Fruit fly (Drosophila melanogaster): ENCODE measurements around the gene CG43218.

Gene CG43218

DNA sequence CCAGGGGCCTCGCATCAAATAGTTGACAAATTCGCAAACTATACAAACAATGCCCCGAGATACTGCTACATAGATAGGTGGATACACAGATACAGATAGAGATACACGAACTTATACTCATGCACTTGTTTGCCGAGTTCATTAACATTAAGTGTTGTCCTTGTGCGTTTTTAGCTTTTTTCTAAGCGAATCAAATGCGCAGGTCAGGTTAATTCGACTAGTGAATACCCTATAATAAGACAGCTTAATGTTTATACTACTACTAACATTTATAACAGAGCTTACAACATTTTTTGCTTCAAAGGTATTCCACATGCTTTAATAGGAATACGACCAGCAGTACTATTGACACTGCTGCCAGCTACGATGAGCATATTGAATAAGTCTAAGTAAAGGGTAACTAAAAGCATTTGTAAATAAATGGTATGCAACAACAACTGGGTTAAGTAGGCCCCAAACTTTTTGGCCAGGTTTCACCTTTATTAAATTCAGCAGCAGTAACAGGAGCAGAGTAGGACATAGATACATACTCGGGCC, 16.3 kb upstream of the CG43218 start:
- TF ChIP-seq CG17801 (GFP tag; optimal IDR thresholded peaks at IDR 0.05; ENCODE audit: partially characterized antibody), result no peak

DNA sequence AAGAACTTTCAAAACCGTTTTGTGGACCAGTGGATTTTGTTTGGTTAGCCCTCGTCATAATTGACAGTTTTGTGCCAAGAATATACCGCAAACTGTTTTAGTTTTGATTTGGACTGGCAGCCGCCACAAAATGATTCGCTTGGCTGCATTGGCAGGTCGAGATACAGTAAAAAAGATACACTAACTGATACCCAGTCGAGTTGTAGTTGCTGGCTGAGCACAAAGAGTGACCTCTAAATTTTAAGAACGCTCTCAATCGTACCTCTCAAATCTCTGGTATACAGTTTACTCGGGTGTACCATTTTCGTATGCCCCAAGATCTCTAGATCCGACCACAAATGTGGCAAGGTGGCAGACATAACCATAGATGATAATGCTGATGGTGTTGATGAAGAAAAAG, 14.9 kb upstream of the CG43218 start:
- TF ChIP-seq CG17801 (GFP tag; optimal IDR thresholded peaks at IDR 0.05; ENCODE audit: partially characterized antibody), result no peak

DNA sequence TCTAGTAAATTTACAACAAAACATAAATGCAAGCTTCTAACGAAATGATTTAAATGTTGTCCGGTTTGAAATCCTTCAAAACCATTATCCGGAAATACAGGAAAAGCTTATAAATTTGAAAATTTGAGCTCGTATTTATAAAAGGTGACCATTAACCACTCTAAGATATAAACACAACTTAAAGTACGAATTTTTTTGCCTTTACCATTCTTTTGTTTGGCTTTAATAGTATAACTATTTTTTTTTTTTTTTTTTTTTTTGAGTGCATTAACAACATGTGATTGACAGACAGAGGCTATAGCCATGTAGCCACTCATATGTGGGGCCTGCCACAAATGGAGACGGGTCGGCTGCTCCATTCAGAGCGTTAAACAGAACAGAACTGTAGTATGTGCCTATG, 14.4 kb upstream of the CG43218 start:
- no peak for TF ChIP-seq CG17801 (GFP tag; optimal IDR thresholded peaks at IDR 0.05; ENCODE audit: partially characterized antibody)

DNA sequence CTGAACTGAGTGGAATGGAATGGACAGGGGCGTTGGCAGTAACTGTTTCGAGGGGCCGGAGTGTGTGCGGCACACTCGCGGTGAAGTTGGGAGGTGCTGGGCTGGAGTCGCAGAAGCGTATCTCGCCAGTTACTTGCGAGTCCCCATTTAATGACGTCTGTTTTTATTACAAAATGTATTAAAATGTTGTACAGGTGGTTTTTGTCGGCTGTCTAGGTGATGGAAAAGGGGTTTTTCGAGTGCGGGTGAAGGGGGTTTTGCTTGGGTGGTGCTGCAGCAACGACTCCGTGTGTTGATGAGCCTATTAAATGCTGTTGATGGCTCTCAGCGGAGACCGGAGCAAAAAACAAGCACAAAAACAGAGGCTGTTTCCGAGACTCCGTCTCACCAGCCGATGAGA, 6.4 kb upstream of the CG43218 start:
- no peak for TF ChIP-seq CG17801 (GFP tag; optimal IDR thresholded peaks at IDR 0.05; ENCODE audit: partially characterized antibody)

DNA sequence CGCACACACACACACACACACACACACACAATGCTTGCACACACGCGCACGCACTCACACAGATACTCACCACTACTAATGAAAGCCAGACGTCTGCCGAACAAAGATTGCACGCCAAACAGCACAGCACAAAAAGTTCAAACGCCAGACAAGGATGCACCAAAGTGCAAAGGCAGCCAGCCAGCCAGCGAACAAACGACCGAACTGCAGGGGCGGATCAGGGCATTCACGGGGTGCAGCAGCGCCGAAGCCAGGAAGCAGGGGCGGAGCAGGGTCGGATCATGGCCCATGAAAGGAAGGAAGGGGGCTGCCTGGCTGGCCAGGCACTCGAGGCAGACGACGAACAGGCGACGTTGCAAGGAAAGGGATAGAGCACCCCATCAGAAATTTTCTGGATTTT, 5.3 kb upstream of the CG43218 start:
- TF ChIP-seq CG17801 (GFP tag; optimal IDR thresholded peaks at IDR 0.05; ENCODE audit: partially characterized antibody), result no peak

DNA sequence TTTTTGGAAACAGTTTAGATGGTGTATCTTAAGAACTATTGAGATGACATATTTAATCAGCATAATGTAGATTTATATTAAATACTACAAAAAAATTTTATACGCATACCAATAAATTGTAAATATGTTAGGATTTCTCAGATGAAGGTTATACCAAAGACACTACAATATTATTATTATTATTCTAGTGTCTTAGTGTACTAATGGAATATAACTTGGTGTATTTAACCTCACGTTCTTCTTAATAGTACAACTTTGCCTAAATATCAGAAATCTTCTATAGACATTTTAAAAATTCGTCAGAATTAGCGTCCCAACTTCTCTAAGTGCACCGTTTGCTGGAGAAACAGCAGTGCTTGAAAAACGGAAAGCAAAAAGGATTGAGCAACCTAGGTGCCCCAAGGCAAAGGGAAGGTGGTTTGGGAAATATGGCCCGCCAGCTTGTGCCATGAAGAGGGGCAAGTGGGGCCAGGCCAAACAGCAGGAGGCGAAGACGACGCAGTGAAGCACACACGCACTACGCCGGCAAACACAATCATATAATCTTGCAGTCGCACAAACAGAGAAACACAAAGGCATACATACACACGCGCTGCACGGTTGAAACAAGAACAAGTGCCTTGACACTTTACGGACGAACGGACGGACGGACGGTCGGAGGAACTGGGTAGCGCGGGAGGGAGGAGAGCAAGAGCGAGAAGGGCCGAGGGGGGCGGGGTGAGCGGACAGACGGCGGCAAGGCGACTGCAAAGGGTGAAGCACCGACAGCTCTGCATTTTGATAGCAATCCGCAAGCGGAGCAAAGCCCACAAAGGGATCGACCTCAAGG, 4.7 kb upstream of the CG43218 start:
- no peak for TF ChIP-seq CG17801 (GFP tag; optimal IDR thresholded peaks at IDR 0.05; ENCODE audit: partially characterized antibody)

DNA sequence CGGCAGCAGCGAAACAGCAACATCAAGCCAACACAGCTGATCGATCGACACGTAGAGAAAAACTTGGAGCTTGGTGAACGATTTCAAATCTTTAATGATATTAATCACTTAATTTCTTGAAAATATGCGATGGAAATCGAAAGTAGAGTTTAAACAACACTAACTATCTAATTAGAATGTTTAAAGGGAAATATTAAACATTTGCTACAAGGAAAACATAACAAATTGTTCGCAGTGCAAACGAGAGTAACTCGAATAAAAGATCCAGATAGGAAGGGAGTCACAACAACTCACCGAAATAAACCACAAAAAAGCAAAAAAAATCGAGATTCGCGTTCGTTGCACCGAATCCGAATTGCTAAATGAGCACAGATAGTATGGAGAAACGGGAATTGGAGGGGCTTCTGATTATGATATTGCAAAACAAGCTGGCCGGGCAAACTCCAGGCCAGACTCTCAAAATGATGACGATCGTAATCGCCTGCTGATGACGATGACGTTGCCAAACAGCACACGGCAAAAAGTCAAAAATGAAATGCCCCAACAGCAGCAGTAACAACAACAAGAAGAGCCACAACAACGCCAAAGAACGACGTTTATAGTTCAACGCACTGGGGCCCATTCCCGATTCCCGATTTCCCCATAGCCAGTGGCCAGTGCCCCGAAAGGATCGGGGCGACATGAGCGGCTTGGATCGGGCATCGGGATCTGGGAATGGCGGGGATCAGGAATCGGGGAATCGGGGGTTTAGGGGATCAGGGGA, 3.9 kb upstream of the CG43218 start:
- TF ChIP-seq CG17801 (GFP tag; optimal IDR thresholded peaks at IDR 0.05; ENCODE audit: partially characterized antibody), result no peak

DNA sequence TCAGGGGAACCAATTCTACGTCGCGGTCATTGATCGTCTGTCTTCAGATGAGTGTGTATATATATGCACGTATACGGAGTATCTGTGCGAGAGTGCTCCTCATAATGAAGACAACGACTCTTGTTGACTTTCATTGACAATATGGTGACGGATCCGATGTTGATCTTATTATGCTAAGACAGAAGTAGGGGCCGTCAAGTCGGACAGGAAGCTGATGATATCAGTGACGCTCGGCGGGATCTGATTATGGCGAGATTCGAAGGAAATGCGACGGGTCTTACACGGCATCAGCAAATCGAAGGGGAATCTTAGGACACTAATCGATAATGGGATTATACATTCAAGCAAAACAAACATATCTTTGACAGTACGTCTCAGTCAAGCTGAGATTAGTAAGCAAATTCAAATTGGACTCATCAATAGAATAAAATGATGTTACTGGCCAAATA, 3.3 kb upstream of the CG43218 start:
- no peak for TF ChIP-seq CG17801 (GFP tag; optimal IDR thresholded peaks at IDR 0.05; ENCODE audit: partially characterized antibody)

DNA sequence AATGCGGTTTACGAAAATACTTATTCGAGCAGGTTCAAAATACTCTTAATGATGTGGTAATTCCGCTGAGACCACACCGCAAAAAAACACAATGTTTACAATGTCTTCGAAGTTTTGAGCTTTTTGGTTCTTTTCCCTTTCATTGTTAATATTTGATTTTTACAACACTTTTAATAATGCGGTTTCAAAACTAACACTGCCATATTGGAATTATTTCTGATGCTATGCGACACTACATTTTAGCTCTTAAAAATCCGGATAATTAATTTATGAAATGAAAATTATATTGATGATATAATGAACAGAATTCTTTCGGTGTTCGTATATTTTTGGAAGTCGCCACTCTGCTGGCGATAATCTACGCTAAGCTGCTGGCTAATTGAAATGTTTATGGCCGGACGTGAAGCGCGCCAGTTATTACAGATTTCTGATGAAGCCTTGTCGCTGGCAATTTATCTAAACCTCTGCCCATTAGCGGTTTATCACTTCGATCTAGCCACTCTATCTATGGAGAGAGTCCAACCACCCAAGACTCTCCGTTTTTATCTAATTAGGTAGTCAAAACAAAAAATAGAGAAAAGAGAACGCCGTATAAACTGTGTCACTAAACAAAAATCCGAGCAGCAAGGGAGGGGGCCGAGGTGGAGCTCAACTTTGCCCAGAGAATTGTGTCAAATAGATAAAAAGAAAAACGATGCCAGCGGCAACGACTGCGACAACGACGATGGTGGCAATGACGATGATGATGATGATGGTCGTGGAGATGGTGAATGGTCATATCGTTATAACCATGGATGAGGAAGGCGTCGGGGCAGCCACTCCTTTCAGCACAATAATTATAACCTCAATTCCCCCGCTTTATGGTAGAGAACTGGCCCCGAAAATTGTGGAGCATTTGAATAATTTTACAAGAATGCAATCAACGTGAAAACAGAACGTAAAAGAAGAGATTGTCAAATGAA, 1.5 kb upstream of the CG43218 start:
- no peak for TF ChIP-seq CG17801 (GFP tag; optimal IDR thresholded peaks at IDR 0.05; ENCODE audit: partially characterized antibody)

DNA sequence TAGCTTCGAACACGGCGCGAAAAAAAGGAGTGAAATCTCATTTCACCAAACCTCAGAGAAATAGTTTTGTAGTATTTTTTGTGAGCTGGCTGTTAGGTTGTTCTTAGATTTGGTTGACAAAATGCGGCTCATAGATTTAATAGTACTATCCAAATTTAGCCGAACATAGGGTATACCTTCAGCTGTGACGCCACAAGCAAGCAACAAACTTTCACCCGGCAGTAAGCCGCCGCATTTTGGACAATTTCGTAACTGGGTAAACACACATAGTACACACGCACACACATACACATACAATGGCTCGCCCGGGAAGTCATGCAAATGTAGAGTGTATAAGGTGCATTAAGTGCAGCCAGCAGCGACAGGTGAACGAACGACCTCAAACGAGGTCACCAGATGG, 1.4 kb downstream of the CG43218 start:
- no peak for TF ChIP-seq CG17801 (GFP tag; optimal IDR thresholded peaks at IDR 0.05; ENCODE audit: partially characterized antibody)

DNA sequence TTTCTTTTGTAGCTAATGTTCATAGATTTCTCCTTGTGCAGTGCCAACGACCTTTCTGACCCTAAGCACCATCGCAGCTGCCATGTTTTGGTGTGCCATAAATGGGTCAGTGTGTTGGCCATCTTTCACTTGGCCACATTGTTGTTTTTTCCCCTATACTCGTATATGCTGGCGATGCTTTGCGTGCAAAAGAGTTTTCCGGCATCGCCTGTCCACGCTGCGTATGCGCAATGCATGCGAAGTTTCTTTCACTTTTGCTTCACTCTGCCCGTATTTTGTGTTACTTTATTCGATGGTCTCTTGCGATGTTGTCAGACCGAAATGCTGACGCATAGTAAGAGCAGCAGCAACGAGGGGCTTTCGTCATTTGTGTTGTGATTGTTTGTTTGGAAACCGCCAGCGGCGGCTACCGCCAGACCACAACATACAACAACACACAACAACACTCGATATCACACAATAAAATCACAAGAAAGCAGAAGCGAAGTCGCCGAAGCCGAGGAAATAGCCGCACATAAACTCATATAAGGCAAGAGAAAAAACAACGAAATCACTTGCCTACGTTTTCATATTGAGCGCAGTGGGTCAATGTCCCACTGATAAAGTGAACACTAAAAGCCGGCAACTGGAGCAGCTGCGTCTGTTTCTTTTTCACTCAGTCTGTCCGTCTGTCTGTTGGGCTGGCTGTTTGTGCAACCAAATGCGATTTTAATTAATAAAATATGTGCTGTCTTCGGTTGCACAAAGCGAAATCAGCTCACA, 3.8 kb downstream of the CG43218 start:
- peak; percentile 37 for TF ChIP-seq CG17801 (GFP tag; optimal IDR thresholded peaks at IDR 0.05; ENCODE audit: partially characterized antibody)

DNA sequence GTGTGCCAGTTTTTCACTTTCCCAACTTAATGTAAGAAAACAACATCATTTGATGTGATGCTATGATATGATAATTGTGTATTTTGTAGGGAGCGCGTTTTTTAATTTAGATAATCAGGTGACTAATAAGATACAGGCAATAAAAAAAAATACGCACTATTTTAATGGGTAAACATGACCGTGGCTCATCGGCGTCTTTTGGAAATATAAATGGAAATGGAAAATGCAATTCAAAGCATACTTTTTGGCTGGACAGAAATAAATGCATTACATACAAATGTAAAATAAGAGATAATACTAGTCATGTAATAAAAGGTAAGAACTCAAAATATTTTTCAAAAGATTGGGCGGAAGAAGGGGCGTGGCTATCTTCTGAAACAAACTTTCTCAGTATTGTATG, 4.6 kb downstream of the CG43218 start:
- TF ChIP-seq CG17801 (GFP tag; optimal IDR thresholded peaks at IDR 0.05; ENCODE audit: partially characterized antibody), result no peak

DNA sequence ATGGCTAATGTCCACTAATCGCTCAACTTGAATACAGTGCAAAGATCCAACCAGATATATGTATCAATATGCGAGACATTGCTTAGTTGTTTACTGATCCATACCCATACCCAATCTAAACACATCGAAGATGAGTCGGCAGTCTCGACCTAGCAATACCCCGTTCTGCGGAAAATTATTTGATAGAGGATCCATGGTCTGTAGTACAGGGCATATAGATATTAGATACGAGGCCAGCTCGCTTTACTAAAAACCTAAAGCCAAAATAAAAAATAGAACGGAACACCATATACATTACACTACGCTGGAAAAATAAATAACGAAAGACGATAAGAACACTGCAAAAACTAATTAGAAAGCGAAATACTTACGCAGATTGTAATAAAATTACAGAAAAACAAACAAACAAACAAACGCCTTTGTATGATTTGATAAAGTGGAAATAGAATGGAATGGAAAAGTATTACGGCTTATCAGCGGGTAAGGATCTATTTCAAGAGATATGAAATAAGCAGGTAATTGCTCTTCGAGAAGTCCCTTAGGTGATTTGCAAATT, 8.4 kb downstream of the CG43218 start:
- TF ChIP-seq CG17801 (GFP tag; optimal IDR thresholded peaks at IDR 0.05; ENCODE audit: partially characterized antibody), result no peak

DNA sequence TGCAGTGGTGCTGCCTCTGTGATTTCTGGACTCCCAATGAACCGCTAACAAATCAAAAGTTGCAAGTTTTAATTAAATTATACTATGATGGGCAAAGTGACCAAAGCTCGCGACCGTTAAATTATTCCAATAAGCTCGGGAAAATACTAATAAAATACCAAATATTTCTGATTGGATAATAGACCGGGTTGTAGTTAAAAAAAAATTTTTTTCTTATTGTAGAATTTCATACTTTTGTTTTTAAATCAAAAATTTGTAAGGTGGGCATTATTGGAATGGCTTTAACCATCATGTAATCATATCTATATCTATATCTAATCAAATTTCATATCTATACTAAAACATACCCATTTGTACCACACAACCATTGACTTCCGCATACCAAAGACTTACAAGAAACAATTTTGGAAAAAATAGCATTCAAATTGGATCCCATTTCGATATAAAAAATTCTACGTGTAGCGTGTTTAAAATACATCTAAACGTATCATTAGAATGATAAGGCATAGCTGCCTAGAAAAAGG, 10.1 kb downstream of the CG43218 start, which contains the start of gene CG9391:
TSS of gene CG9391 (minus strand) at position 474 of the 524 bp plus-strand sequence.
- TF ChIP-seq CG17801 (GFP tag; optimal IDR thresholded peaks at IDR 0.05; ENCODE audit: partially characterized antibody), result no peak

Data from ovary, adult (tissue).